Worm (Caenorhabditis elegans): ENCODE data around the gene T19H12.12.

- TF ChIP-seq blmp-1 (tag; optimal IDR thresholded peaks at IDR 0.05) (no peak), unc-39 (tag; optimal IDR thresholded peaks at IDR 0.05) (no peak), hlh-1 (tag; optimal IDR thresholded peaks at IDR 0.05) (no peak)
Measured at ce11 chrV:4908591-4908990, 24.0 kb downstream of the T19H12.12 start, which contains the start of gene ugt-13.

All from whole organism, mixed stage, embryonic.